Worm (Caenorhabditis elegans) whole organism, L4 larva: ENCODE measurements around the gene nlp-69.

ENCODE experiments used
- D1046.2 ChIP-seq: fragments of 200-800 bp; sonication (Bioruptor generic); IDR thresholded peaks from 2 replicates; pipeline ENCODE4 v1.3.6; 2022; ENCODE audit warnings: missing genetic modification characterization, missing compliant biosample characterization
- F44E2.7 ChIP-seq: fragments of 200-800 bp; sonication (Bioruptor generic); IDR thresholded peaks from 2 replicates; pipeline ENCODE4 v2.1.2; 2022; ENCODE audit warnings: missing genetic modification characterization, missing compliant biosample characterization
- T26A8.4 ChIP-seq: fragments of 200-800 bp; sonication (Bioruptor generic); IDR thresholded peaks from 2 replicates; pipeline ENCODE4 v1.3.6; 2022; ENCODE audit warnings: missing genetic modification characterization, missing compliant biosample characterization
- Y105C5A.15 ChIP-seq: fragments of 200-800 bp; sonication (Bioruptor generic); IDR thresholded peaks from 2 replicates; pipeline ENCODE4 v1.3.6; 2022; ENCODE audit warnings: missing genetic modification characterization, missing compliant biosample characterization
- Y48G9A.11 ChIP-seq: fragments of 200-800 bp; sonication (Bioruptor generic); IDR thresholded peaks from 2 replicates; pipeline ENCODE4 v1.3.6; 2022; ENCODE audit warnings: missing genetic modification reagents, missing genetic modification characterization, missing compliant biosample characterization
- Y75B8A.6 ChIP-seq: fragments of 200-800 bp; sonication (Bioruptor generic); IDR thresholded peaks from 2 replicates; pipeline ENCODE4 v1.3.6; 2022; ENCODE audit warnings: missing genetic modification reagents, missing genetic modification characterization, missing compliant biosample characterization
- ZK337.2 ChIP-seq: fragments of 200-800 bp; sonication (Bioruptor generic); IDR thresholded peaks from 2 replicates; pipeline ENCODE4 v1.3.6; 2022; ENCODE audit warnings: missing genetic modification reagents, missing genetic modification characterization, missing compliant biosample characterization
- ZK546.5 ChIP-seq, 2 experiments: sonication (generic microtip); optimal IDR thresholded peaks; 2 replicates each; lab custom pipeline; 2017; ENCODE audit warnings: missing biosample characterization in 2 of 2, missing genetic modification characterization in 2 of 2
- aha-1 ChIP-seq: fragments of 150-350 bp; peaks from one replicate; lab custom pipeline; 2014; ENCODE audit warnings: missing biosample characterization, missing genetic modification characterization
- arid-1 ChIP-seq: fragments of 200-800 bp; sonication (Bioruptor generic); conservative IDR thresholded peaks from 2 replicates; pipeline ENCODE4 v1.3.6; 2022; ENCODE audit warnings: missing genetic modification reagents, missing genetic modification characterization, missing compliant biosample characterization
- ceh-20 ChIP-seq: fragments of 200-800 bp; sonication (Bioruptor generic); IDR thresholded peaks from 2 replicates; pipeline ENCODE4 v1.3.6; 2022; ENCODE audit warnings: missing genetic modification reagents, missing genetic modification characterization, missing compliant biosample characterization
- ceh-32 ChIP-seq: sonication (generic microtip); optimal IDR thresholded peaks from 2 replicates; lab custom pipeline; 2016; ENCODE audit warnings: mild to moderate bottlenecking, missing genetic modification characterization, missing compliant biosample characterization; ENCODE audit not compliant: poor library complexity
- ceh-44 ChIP-seq: fragments of 200-800 bp; sonication (Bioruptor generic); IDR thresholded peaks from 2 replicates; pipeline ENCODE4 v1.3.6; 2022; ENCODE audit warnings: missing genetic modification reagents, missing genetic modification characterization, missing compliant biosample characterization
- daf-12 ChIP-seq: fragments of 150-350 bp; optimal IDR thresholded peaks from 2 replicates; lab custom pipeline; 2014; ENCODE audit warnings: missing biosample characterization, missing genetic modification reagents, missing genetic modification characterization
- daf-19 ChIP-seq: fragments of 200-800 bp; sonication (Bioruptor generic); conservative IDR thresholded peaks from 2 replicates; pipeline ENCODE4 v1.3.6; 2022; ENCODE audit warnings: missing genetic modification characterization, missing compliant biosample characterization
- daf-8 ChIP-seq: fragments of 200-800 bp; sonication (Bioruptor generic); IDR thresholded peaks from 2 replicates; pipeline ENCODE4 v1.3.6; 2022; ENCODE audit warnings: missing genetic modification characterization, missing compliant biosample characterization
- dmd-9 ChIP-seq: fragments of 200-800 bp; sonication (Bioruptor generic); IDR thresholded peaks from 2 replicates; pipeline ENCODE4 v1.3.6; 2022; ENCODE audit warnings: missing genetic modification reagents, missing genetic modification characterization, missing compliant biosample characterization
- egl-27 ChIP-seq: sonication (generic microtip); optimal IDR thresholded peaks from 3 replicates; lab custom pipeline; 2017; ENCODE audit warnings: missing biosample characterization, missing genetic modification reagents, missing genetic modification characterization
- egl-43 ChIP-seq: fragments of 200-800 bp; sonication (Bioruptor generic); IDR thresholded peaks from 2 replicates; pipeline ENCODE4 v1.3.6; 2022; ENCODE audit warnings: missing genetic modification reagents, missing genetic modification characterization, missing compliant biosample characterization
- fkh-10 ChIP-seq: fragments of 150-350 bp; optimal IDR thresholded peaks from 2 replicates; lab custom pipeline; 2014; ENCODE audit warnings: missing biosample characterization, missing genetic modification reagents, missing genetic modification characterization
- gei-8 ChIP-seq: fragments of 200-800 bp; sonication (Bioruptor generic); optimal IDR thresholded peaks from 2 replicates; lab custom pipeline; 2018; ENCODE audit warnings: mild to moderate bottlenecking, missing genetic modification characterization, missing compliant biosample characterization
- lim-7 ChIP-seq: fragments of 200-800 bp; sonication (Bioruptor generic); IDR thresholded peaks from 2 replicates; pipeline ENCODE4 v1.3.6; 2022; ENCODE audit warnings: missing genetic modification characterization, missing compliant biosample characterization
- lin-1 ChIP-seq: fragments of 200-800 bp; sonication (Bioruptor generic); IDR thresholded peaks from 2 replicates; pipeline ENCODE4 v1.3.6; 2022; ENCODE audit warnings: missing genetic modification reagents, missing genetic modification characterization, missing compliant biosample characterization
- lin-29 ChIP-seq: fragments of 200-800 bp; sonication (Bioruptor generic); IDR thresholded peaks from 2 replicates; pipeline ENCODE4 v1.3.6; 2022; ENCODE audit warnings: missing genetic modification reagents, missing genetic modification characterization, missing compliant biosample characterization
- lin-38 ChIP-seq: fragments of 200-800 bp; sonication (Bioruptor generic); IDR thresholded peaks from 2 replicates; pipeline ENCODE4 v1.3.6; 2022; ENCODE audit warnings: missing genetic modification reagents, missing genetic modification characterization, missing compliant biosample characterization
- mep-1 ChIP-seq: fragments of 150-350 bp; sonication (generic microtip); optimal IDR thresholded peaks from 3 replicates; lab custom pipeline; 2014; ENCODE audit warnings: missing biosample characterization, missing genetic modification characterization
- mxl-3 ChIP-seq: fragments of 200-800 bp; sonication (Bioruptor generic); optimal IDR thresholded peaks from 2 replicates; lab custom pipeline; 2018; ENCODE audit warnings: mild to moderate bottlenecking, missing genetic modification characterization, missing compliant biosample characterization
- nhr-237 ChIP-seq: sonication (generic microtip); optimal IDR thresholded peaks from 2 replicates; lab custom pipeline; 2017; ENCODE audit warnings: missing biosample characterization, missing genetic modification characterization
- nhr-25 ChIP-seq: sonication (generic microtip); optimal IDR thresholded peaks from 2 replicates; lab custom pipeline; 2017; ENCODE audit warnings: missing genetic modification characterization, mild to moderate bottlenecking, missing compliant biosample characterization, antibody characterized with exemption, moderate library complexity, borderline replicate concordance; ENCODE audit not compliant: insufficient read depth
- nhr-28 ChIP-seq: fragments of 150-350 bp; optimal IDR thresholded peaks from 2 replicates; lab custom pipeline; 2014; ENCODE audit warnings: missing biosample characterization, missing genetic modification characterization
- nhr-42 ChIP-seq: fragments of 200-800 bp; sonication (Bioruptor generic); IDR thresholded peaks from 2 replicates; pipeline ENCODE4 v1.3.6; 2022; ENCODE audit warnings: missing genetic modification characterization, missing compliant biosample characterization
- php-3 ChIP-seq: fragments of 200-800 bp; sonication (Bioruptor generic); IDR thresholded peaks from 2 replicates; pipeline ENCODE4 v1.3.6; 2022; ENCODE audit warnings: missing genetic modification reagents, missing genetic modification characterization, missing compliant biosample characterization
- rbr-2 ChIP-seq: sonication (generic microtip); optimal IDR thresholded peaks from 2 replicates; lab custom pipeline; 2016; ENCODE audit warnings: missing genotype, missing genetic modification characterization, missing compliant biosample characterization
- saeg-2 ChIP-seq: fragments of 200-800 bp; sonication (Bioruptor generic); IDR thresholded peaks from 2 replicates; pipeline ENCODE4 v1.3.6; 2022; ENCODE audit warnings: missing genetic modification reagents, missing genetic modification characterization, missing compliant biosample characterization
- sdz-12 ChIP-seq: fragments of 200-800 bp; sonication (Bioruptor generic); optimal IDR thresholded peaks from 2 replicates; lab custom pipeline; 2018; ENCODE audit warnings: mild to moderate bottlenecking, missing genetic modification characterization, missing compliant biosample characterization
- set-16 ChIP-seq: fragments of 200-800 bp; sonication (Bioruptor generic); IDR thresholded peaks from 2 replicates; pipeline ENCODE4 v1.3.6; 2022; ENCODE audit warnings: missing genetic modification reagents, missing genetic modification characterization, missing compliant biosample characterization
- tra-1 ChIP-seq: fragments of 200-800 bp; sonication (Bioruptor generic); IDR thresholded peaks from 2 replicates; pipeline ENCODE4 v1.3.6; 2022; ENCODE audit warnings: missing genetic modification reagents, missing genetic modification characterization, missing compliant biosample characterization
- unc-130 ChIP-seq: sonication (generic microtip); optimal IDR thresholded peaks from 2 replicates; lab custom pipeline; 2016; ENCODE audit warnings: missing genetic modification reagents, missing genetic modification characterization, missing compliant biosample characterization
- unc-39 ChIP-seq: sonication (generic microtip); optimal IDR thresholded peaks from 2 replicates; lab custom pipeline; 2017; ENCODE audit warnings: missing biosample characterization, missing genetic modification characterization
- vab-7 ChIP-seq: fragments of 200-800 bp; sonication (Bioruptor generic); IDR thresholded peaks from 2 replicates; pipeline ENCODE4 v1.3.6; 2022; ENCODE audit warnings: missing genetic modification reagents, missing genetic modification characterization, missing compliant biosample characterization
- zag-1 ChIP-seq: fragments of 150-350 bp; optimal IDR thresholded peaks from 2 replicates; lab custom pipeline; 2014; ENCODE audit warnings: missing biosample characterization, missing genetic modification characterization
- zfp-2 ChIP-seq: sonication (generic microtip); optimal IDR thresholded peaks from 2 replicates; lab custom pipeline; 2016; ENCODE audit warnings: mild to moderate bottlenecking, missing genetic modification characterization, missing compliant biosample characterization

nlp-69 gene

ce11 chrV:20127543-20127942 lies 32.7 kb upstream of the nlp-69 start:
- no peak for TF ChIP-seq mxl-3
- TF ChIP-seq egl-27 (tag; lab: Kevin White, UChicago): no peak
- no peak for TF ChIP-seq rbr-2 (tag; lab: Kevin White, UChicago)
- TF ChIP-seq aha-1 (tag; lab: Kevin White, UChicago): peak; percentile 40
- 0 out of 2 replicates have a peak, but pooled peaks have one; percentile 10 for TF ChIP-seq egl-43 (GFP tag; lab: Robert Waterston, UW)
- TF ChIP-seq set-16 (GFP tag; lab: Robert Waterston, UW): peak; percentile 90
- TF ChIP-seq zag-1 (tag; lab: Kevin White, UChicago): no peak
- peak; percentile 45; the same call in 1 of the 2 replicates for TF ChIP-seq tra-1 (GFP tag; lab: Robert Waterston, UW)
- no peak for TF ChIP-seq nhr-25 (tag; lab: Kevin White, UChicago)
- TF ChIP-seq F44E2.7 (GFP tag; lab: Robert Waterston, UW): 0 out of 2 replicates have a peak, but pooled peaks have one; percentile 64
- no peak for TF ChIP-seq ceh-32 (tag; lab: Kevin White, UChicago)
- no peak for TF ChIP-seq unc-39 (tag; lab: Kevin White, UChicago)
- TF ChIP-seq zfp-2 (tag; lab: Kevin White, UChicago): no peak
- TF ChIP-seq lim-7: no peak
- TF ChIP-seq fkh-10 (GFP tag; lab: Kevin White, UChicago): no peak
- no peak for TF ChIP-seq nhr-42 (GFP tag; lab: Robert Waterston, UW)
- no peak for TF ChIP-seq daf-19 (GFP tag; lab: Robert Waterston, UW)
- TF ChIP-seq lin-38 (GFP tag; lab: Robert Waterston, UW): no peak
- no peak for TF ChIP-seq saeg-2
- TF ChIP-seq php-3 (GFP tag; lab: Robert Waterston, UW): no peak
- no peak for TF ChIP-seq Y105C5A.15 (GFP tag; lab: Robert Waterston, UW)
- TF ChIP-seq, all 104 proteins: peak for 5

ce11 chrV:20126637-20127036 lies 31.8 kb upstream of the nlp-69 start:
- TF ChIP-seq egl-43 (GFP tag; lab: Robert Waterston, UW): 0 out of 2 replicates have a peak, but pooled peaks have one; percentile 54
- TF ChIP-seq unc-130 (GFP tag; lab: Kevin White, UChicago): no peak
- peak; percentile 87 for TF ChIP-seq set-16 (GFP tag; lab: Robert Waterston, UW)

DNA sequence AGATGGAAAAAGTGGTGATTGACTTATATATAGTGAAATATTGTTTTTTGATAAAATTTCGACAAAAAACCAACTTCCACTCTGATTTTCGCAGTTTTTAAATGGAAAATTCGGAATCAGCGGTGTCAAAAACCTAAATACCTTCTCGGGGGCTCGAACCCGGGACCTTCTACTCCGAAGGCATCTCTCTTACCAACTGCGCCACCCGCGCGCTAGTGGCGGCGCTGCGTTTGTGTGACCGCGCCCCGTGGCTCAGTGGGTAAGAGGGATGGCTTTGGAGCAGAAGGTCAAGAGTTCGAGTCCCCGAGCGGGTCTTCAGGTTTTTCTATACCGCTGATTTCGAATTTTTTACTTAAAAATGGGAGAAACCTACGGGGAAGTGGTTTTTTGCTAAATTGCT lies 30.3 kb upstream of the nlp-69 start:
- TF ChIP-seq daf-8 (no peak), saeg-2 (no peak), F44E2.7 (GFP tag; lab: Robert Waterston, UW) (peak; percentile 71; the same call in 1 of the 2 replicates), gei-8 (GFP tag; lab: Kevin White, UChicago) (no peak), nhr-28 (no peak), dmd-9 (no peak), tra-1 (GFP tag; lab: Robert Waterston, UW) (no peak), lim-7 (no peak), Y75B8A.6 (no peak), lin-29 (no peak), mep-1 (tag; lab: Kevin White, UChicago) (no peak), rbr-2 (tag; lab: Kevin White, UChicago) (no peak), ZK546.5 (tag; optimal IDR thresholded peaks at IDR 0.05; lab: Kevin White, UChicago) (no peak), unc-39 (tag; lab: Kevin White, UChicago) (no peak), D1046.2 (GFP tag; lab: Robert Waterston, UW) (no peak), daf-12 (tag; lab: Kevin White, UChicago) (no peak), sdz-12 (GFP tag; lab: Kevin White, UChicago) (no peak), mxl-3 (no peak), lin-1 (GFP tag; lab: Robert Waterston, UW) (no peak), egl-43 (GFP tag; lab: Robert Waterston, UW) (0 out of 2 replicates have a peak, but pooled peaks have one; percentile 40), vab-7 (peak; percentile 28; the same call in 1 of the 2 replicates), Y48G9A.11 (GFP tag; lab: Robert Waterston, UW) (no peak), nhr-237 (tag; lab: Kevin White, UChicago) (no peak), set-16 (GFP tag; lab: Robert Waterston, UW) (peak; percentile 83), aha-1 (tag; lab: Kevin White, UChicago) (peak; percentile 47), T26A8.4 (GFP tag; lab: Robert Waterston, UW) (no peak), arid-1 (no peak), ZK337.2 (GFP tag; lab: Robert Waterston, UW) (no peak), lin-38 (GFP tag; lab: Robert Waterston, UW) (no peak), daf-19 (GFP tag; lab: Robert Waterston, UW) (no peak), ceh-20 (GFP tag; lab: Robert Waterston, UW) (no peak), ceh-44 (no peak)
